Worm (Caenorhabditis elegans): ENCODE results near the gene tmc-1.
A peak's percentile ranks its signal among the peaks of the same experiment; 100 is the strongest.

tmc-1 gene

DNA sequence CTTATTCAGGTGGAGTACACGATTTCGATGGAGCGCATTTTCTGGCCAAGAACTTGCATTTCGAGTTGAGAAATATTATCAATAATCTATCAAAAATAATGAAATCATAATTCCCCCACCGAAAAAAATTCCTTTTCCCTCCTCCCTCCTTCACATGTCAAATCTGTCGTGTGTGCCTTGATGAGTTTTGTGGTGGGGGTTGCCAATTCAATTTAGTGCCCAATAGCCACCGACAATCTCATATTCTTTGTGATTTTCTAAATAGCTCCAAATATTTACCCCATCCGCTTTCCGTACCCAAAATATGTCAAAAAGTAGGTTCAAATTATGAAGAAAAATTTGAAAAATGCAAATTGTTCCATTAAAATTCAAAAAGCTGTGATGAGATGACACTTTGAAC is at the start of gene tmc-1:
tmc-1 (plus strand) TSS at position 189 of the 400 bp plus-strand sequence.
- TF ChIP-seq ztf-18 (tag; optimal IDR thresholded peaks at IDR 0.05) (no peak), pbrm-1 (GFP tag; IDR thresholded peaks at IDR 0.05) (0 out of 2 replicates have a peak, but pooled peaks have one; percentile 31)

DNA sequence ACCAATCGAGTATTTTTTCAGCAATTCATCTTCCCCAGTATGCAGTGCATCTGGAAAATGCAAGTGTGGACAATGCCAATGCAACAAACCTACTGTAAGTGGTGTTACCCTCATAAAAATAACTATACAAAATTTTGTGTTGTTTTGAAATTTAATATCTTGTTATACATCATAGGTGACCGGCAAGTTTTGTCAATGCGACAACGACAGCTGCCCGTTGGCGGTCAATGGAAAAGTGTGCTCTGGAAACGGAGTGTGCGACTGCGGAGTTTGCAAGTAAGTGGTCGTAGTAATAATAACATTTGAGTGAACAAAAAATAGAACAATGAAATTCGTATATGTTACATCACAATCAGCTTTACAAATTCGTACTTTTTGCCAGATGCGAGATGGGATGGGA is 46.8 kb upstream of the tmc-1 start:
- TF ChIP-seq rpc-1 (optimal IDR thresholded peaks at IDR 0.05) (no peak), rpc-1 (tag; optimal IDR thresholded peaks at IDR 0.05) (no peak), nhr-179 (tag; optimal IDR thresholded peaks at IDR 0.05) (no peak), ztf-18 (tag; optimal IDR thresholded peaks at IDR 0.05) (no peak)

DNA sequence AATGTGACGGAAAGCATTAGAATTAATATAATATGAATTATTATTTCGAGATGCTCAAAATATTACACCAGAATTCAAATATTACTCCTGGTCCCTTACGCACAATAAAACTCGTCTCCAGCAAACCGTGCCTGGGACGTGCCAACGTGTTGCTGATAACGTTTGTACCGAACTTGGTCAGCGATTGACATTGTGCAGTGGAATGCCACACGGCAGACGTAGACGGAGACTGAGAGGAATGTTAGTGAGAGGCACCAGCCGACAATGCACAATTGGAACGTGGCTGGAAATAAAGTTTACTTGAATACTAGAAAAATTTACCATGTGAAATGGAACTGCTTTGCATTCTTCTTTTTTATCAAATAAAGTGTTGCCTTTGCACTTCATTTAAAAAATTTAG is 44.8 kb upstream of the tmc-1 start:
- TF ChIP-seq ztf-18 (tag; optimal IDR thresholded peaks at IDR 0.05) (no peak), mcd-1 (GFP tag; IDR thresholded peaks at IDR 0.05) (no peak), unc-130 (GFP tag; optimal IDR thresholded peaks at IDR 0.05) (no peak), dpff-1 (tag; optimal IDR thresholded peaks at IDR 0.05) (no peak), Y95B8A.8 (GFP tag; IDR thresholded peaks at IDR 0.05) (no peak), F49E8.2 (tag; optimal IDR thresholded peaks at IDR 0.05; ENCODE audit: insufficient read depth) (no peak), Y79H2A.3 (GFP tag; conservative IDR thresholded peaks at IDR 0.05) (no peak), ceh-27 (GFP tag; optimal IDR thresholded peaks at IDR 0.05) (no peak), xnd-1 (tag; optimal IDR thresholded peaks at IDR 0.05) (no peak), Y56A3A.18 (GFP tag; IDR thresholded peaks at IDR 0.05) (no peak), madf-3 (GFP tag; IDR thresholded peaks at IDR 0.05) (no peak), nhr-80 (tag; optimal IDR thresholded peaks at IDR 0.05) (peak; percentile 87), egl-18 (GFP tag; IDR thresholded peaks at IDR 0.05) (no peak), let-607 (tag; optimal IDR thresholded peaks at IDR 0.05) (peak in 1 of 2 experiments; percentile 73), hlh-26 (GFP tag; conservative IDR thresholded peaks at IDR 0.05) (no peak)

ce11 chrX:1119305-1119704 is 42.7 kb upstream of the tmc-1 start, which contains the start of gene C05D9.7:
TSS of gene C05D9.7 (minus strand) at chrX:1119405.
- TF ChIP-seq ZK185.1 (tag; optimal IDR thresholded peaks at IDR 0.05; ENCODE audit: poor library complexity, severe bottlenecking) (no peak), hrde-1 (tag; optimal IDR thresholded peaks at IDR 0.05; ENCODE audit: borderline replicate concordance) (no peak), ets-4 (GFP tag; optimal IDR thresholded peaks at IDR 0.05) (no peak), F39B2.1 (GFP tag; IDR thresholded peaks at IDR 0.05) (no peak), nhr-80 (tag; optimal IDR thresholded peaks at IDR 0.05) (no peak), T07F8.4 (tag; optimal IDR thresholded peaks at IDR 0.05) (no peak), hlh-26 (GFP tag; conservative IDR thresholded peaks at IDR 0.05) (no peak), nfyb-1 (GFP tag; IDR thresholded peaks at IDR 0.05) (no peak), Y95B8A.8 (GFP tag; IDR thresholded peaks at IDR 0.05) (no peak), C06A6.2 (GFP tag; conservative IDR thresholded peaks at IDR 0.05) (no peak), ama-1 (optimal IDR thresholded peaks at IDR 0.05) (no peak), ama-1 (GFP tag; optimal IDR thresholded peaks at IDR 0.05) (no peak), hmg-1.2 (GFP tag; IDR thresholded peaks at IDR 0.05) (no peak), bed-2 (GFP tag; IDR thresholded peaks at IDR 0.05) (no peak), egl-44 (GFP tag; IDR thresholded peaks at IDR 0.05) (no peak), dox-1 (GFP tag; IDR thresholded peaks at IDR 0.05) (no peak), unc-130 (GFP tag; optimal IDR thresholded peaks at IDR 0.05) (no peak)

- TF ChIP-seq rec-8 (tag; optimal IDR thresholded peaks at IDR 0.05) (no peak), hlh-12 (tag; optimal IDR thresholded peaks at IDR 0.05) (no peak), cebp-1 (GFP tag; IDR thresholded peaks at IDR 0.05) (no peak), cebp-1 (tag; optimal IDR thresholded peaks at IDR 0.05) (peak; percentile 18), atf-7 (tag; optimal IDR thresholded peaks at IDR 0.05) (no peak), egrh-3 (GFP tag; IDR thresholded peaks at IDR 0.05) (no peak), nfyb-1 (GFP tag; IDR thresholded peaks at IDR 0.05) (no peak)
These were observed 41.7 kb upstream of the tmc-1 start for ce11 chrX:1120326-1120725.

Data from whole organism, young adult.